Fruit fly (Drosophila melanogaster) whole organism, embryonic: ENCODE results near the gene CG3434.

Source experiments
- Blimp-1 ChIP-seq: fragments of 200-800 bp; sonication (Bioruptor generic); optimal IDR thresholded peaks from 3 replicates; lab custom pipeline; 2018; ENCODE audit warnings: missing biosample characterization, missing genetic modification characterization, mild to moderate bottlenecking, moderate library complexity, missing genetic modification reagents
- CG10366 ChIP-seq: fragments of 200-800 bp; sonication (Bioruptor generic); IDR thresholded peaks from 2 replicates; pipeline ENCODE4 v1.3.6; 2022; ENCODE audit warnings: missing biosample characterization, missing genetic modification characterization
- CG10462 ChIP-seq: fragments of 200-800 bp; sonication (Bioruptor generic); optimal IDR thresholded peaks from 2 replicates; lab custom pipeline; 2016; ENCODE audit warnings: missing biosample characterization, missing genetic modification characterization
- CG12236 ChIP-seq: fragments of 200-800 bp; sonication (Bioruptor generic); optimal IDR thresholded peaks from 2 replicates; lab custom pipeline; 2016; ENCODE audit warnings: missing biosample characterization, missing genetic modification characterization
- CG13624 ChIP-seq: fragments of 200-800 bp; sonication (Bioruptor generic); optimal IDR thresholded peaks from 2 replicates; lab custom pipeline; 2016; ENCODE audit warnings: missing biosample characterization, missing genetic modification characterization
- CG1529 ChIP-seq: fragments of 200-800 bp; sonication (Bioruptor generic); optimal IDR thresholded peaks from 3 replicates; lab custom pipeline; 2018; ENCODE audit warnings: missing biosample characterization, missing genetic modification characterization
- CG18764 ChIP-seq: fragments of 200-800 bp; sonication (Bioruptor generic); optimal IDR thresholded peaks from 3 replicates; lab custom pipeline; 2016; ENCODE audit warnings: missing biosample characterization, missing genetic modification characterization
- CG2199 ChIP-seq: fragments of 200-800 bp; sonication (Bioruptor generic); IDR thresholded peaks from 3 replicates; pipeline ENCODE4 v1.3.6; 2022; ENCODE audit warnings: missing biosample characterization, missing genetic modification characterization
- CG2889 ChIP-seq: fragments of 200-800 bp; sonication (Bioruptor generic); IDR thresholded peaks from 3 replicates; pipeline ENCODE4 v1.3.6; 2022; ENCODE audit warnings: missing biosample characterization, missing genetic modification characterization
- CG31224 ChIP-seq: fragments of 200-800 bp; sonication (Bioruptor generic); IDR thresholded peaks from 2 replicates; pipeline ENCODE4 v1.3.6; 2022; ENCODE audit warnings: missing biosample characterization, missing genetic modification characterization
- CG32767 ChIP-seq: fragments of 200-800 bp; sonication (Bioruptor generic); IDR thresholded peaks from 2 replicates; pipeline ENCODE4 v1.3.6; 2022; ENCODE audit warnings: missing biosample characterization, missing genetic modification characterization
- CG3847 ChIP-seq: fragments of 200-800 bp; sonication (Bioruptor generic); IDR thresholded peaks from 2 replicates; pipeline ENCODE4 v1.3.6; 2022; ENCODE audit warnings: missing biosample characterization, missing genetic modification characterization
- CG4424 ChIP-seq: fragments of 200-800 bp; sonication (Bioruptor generic); optimal IDR thresholded peaks from 3 replicates; lab custom pipeline; 2016; ENCODE audit warnings: missing biosample characterization, missing genetic modification characterization
- CG7271 ChIP-seq: fragments of 200-800 bp; sonication (Bioruptor generic); optimal IDR thresholded peaks from 2 replicates; lab custom pipeline; 2018; ENCODE audit warnings: missing biosample characterization, mild to moderate bottlenecking, missing genetic modification characterization, moderate library complexity
- CG7556 ChIP-seq: fragments of 200-800 bp; sonication (Bioruptor generic); optimal IDR thresholded peaks from 2 replicates; lab custom pipeline; 2017; ENCODE audit warnings: missing biosample characterization, mild to moderate bottlenecking, missing genetic modification characterization
- CG8089 ChIP-seq: fragments of 200-800 bp; sonication (Bioruptor generic); optimal IDR thresholded peaks from 3 replicates; lab custom pipeline; 2016; ENCODE audit warnings: missing biosample characterization, missing genetic modification characterization
- CG8281 ChIP-seq: fragments of 200-800 bp; sonication (Bioruptor generic); optimal IDR thresholded peaks from 2 replicates; lab custom pipeline; 2018; ENCODE audit warnings: missing biosample characterization, mild to moderate bottlenecking, missing genetic modification characterization, moderate library complexity
- CG8359 ChIP-seq: fragments of 200-800 bp; sonication (Bioruptor generic); optimal IDR thresholded peaks from 2 replicates; lab custom pipeline; 2017; ENCODE audit warnings: missing biosample characterization, mild to moderate bottlenecking, missing genetic modification characterization, borderline replicate concordance
- CG8478 ChIP-seq: fragments of >200 bp; optimal IDR thresholded peaks from 2 replicates; lab custom pipeline; 2018
- CTCF ChIP-seq: fragments of 200-800 bp; sonication (Bioruptor generic); optimal IDR thresholded peaks from 2 replicates; lab custom pipeline; 2017; ENCODE audit warnings: missing biosample characterization, mild to moderate bottlenecking, missing genetic modification characterization, moderate library complexity
- Dbx ChIP-seq: fragments of 200-800 bp; sonication (Bioruptor generic); IDR thresholded peaks from 3 replicates; pipeline ENCODE4 v1.3.6; 2022; ENCODE audit warnings: missing biosample characterization, missing genetic modification characterization
- GATAe ChIP-seq: fragments of 200-800 bp; sonication (Bioruptor generic); conservative IDR thresholded peaks from 2 replicates; pipeline ENCODE4 v1.3.6; 2022; ENCODE audit warnings: missing biosample characterization, missing genetic modification characterization
- Gug ChIP-seq: fragments of 200-800 bp; sonication (Bioruptor generic); IDR thresholded peaks from 4 replicates; pipeline ENCODE4 v1.3.6; 2022; ENCODE audit warnings: missing biosample characterization, missing genetic modification characterization
- H2.0 ChIP-seq: fragments of 200-800 bp; sonication (Bioruptor generic); IDR thresholded peaks from 2 replicates; pipeline ENCODE4 v1.3.6; 2022; ENCODE audit warnings: missing biosample characterization, missing genetic modification characterization
- HLH4C ChIP-seq: fragments of 200-800 bp; sonication (Bioruptor generic); IDR thresholded peaks from 3 replicates; pipeline ENCODE4 v1.3.6; 2022; ENCODE audit warnings: missing biosample characterization, missing genetic modification characterization; ENCODE audit not compliant: partially characterized antibody
- Hmx ChIP-seq: fragments of 200-800 bp; sonication (Bioruptor generic); optimal IDR thresholded peaks from 2 replicates; lab custom pipeline; 2016; ENCODE audit warnings: missing biosample characterization, missing genetic modification characterization
- Jarid2 ChIP-seq: fragments of 200-800 bp; sonication (Bioruptor generic); optimal IDR thresholded peaks from 3 replicates; lab custom pipeline; 2017; ENCODE audit warnings: mild to moderate bottlenecking, missing biosample characterization, missing genetic modification reagents, missing genetic modification characterization
- Kr ChIP-seq: fragments of 200-800 bp; sonication (Bioruptor generic); optimal IDR thresholded peaks from 2 replicates; lab custom pipeline; 2017; ENCODE audit warnings: missing biosample characterization, mild to moderate bottlenecking, missing genetic modification characterization
- Pdp1 ChIP-seq, 2 experiments: fragments of 200-800 bp; sonication (Bioruptor generic); optimal IDR thresholded peaks; 3 replicates each; lab custom pipeline; 2016; ENCODE audit warnings: missing biosample characterization in 2 of 2, missing genetic modification characterization in 2 of 2, mild to moderate bottlenecking in 1 of 2, moderate library complexity in 1 of 2
- Side ChIP-seq: fragments of 200-800 bp; sonication (Bioruptor generic); optimal IDR thresholded peaks from 2 replicates; lab custom pipeline; 2016; ENCODE audit warnings: missing biosample characterization, missing genetic modification characterization
- Sin3A ChIP-seq: fragments of >200 bp; optimal IDR thresholded peaks from 2 replicates; lab custom pipeline; 2018
- Taf1 ChIP-seq: fragments of 200-800 bp; sonication (Bioruptor generic); IDR thresholded peaks from 2 replicates; pipeline ENCODE4 v1.3.6; 2022; ENCODE audit warnings: missing biosample characterization, missing genetic modification characterization
- da ChIP-seq: fragments of 200-800 bp; sonication (Bioruptor generic); optimal IDR thresholded peaks from 2 replicates; lab custom pipeline; 2016; ENCODE audit warnings: missing biosample characterization, missing genetic modification characterization
- dm ChIP-seq: fragments of 200-800 bp; sonication (Bioruptor generic); optimal IDR thresholded peaks from 3 replicates; lab custom pipeline; 2016; ENCODE audit warnings: missing biosample characterization, missing genetic modification characterization
- eyg ChIP-seq: fragments of 200-800 bp; sonication (Bioruptor generic); optimal IDR thresholded peaks from 3 replicates; lab custom pipeline; 2016; ENCODE audit warnings: missing biosample characterization, missing genetic modification characterization
- grn ChIP-seq: fragments of 200-800 bp; sonication (Bioruptor generic); optimal IDR thresholded peaks from 3 replicates; lab custom pipeline; 2017; ENCODE audit warnings: missing biosample characterization, missing genetic modification characterization
- gsb ChIP-seq: fragments of 200-800 bp; sonication (Bioruptor generic); IDR thresholded peaks from 2 replicates; pipeline ENCODE4 v1.3.6; 2022; ENCODE audit warnings: missing biosample characterization, missing genetic modification characterization
- jigr1 ChIP-seq: fragments of 200-800 bp; sonication (Bioruptor generic); IDR thresholded peaks from 3 replicates; pipeline ENCODE4 v1.3.6; 2022; ENCODE audit warnings: missing biosample characterization, missing genetic modification characterization
- jing ChIP-seq: fragments of 200-800 bp; sonication (Bioruptor generic); optimal IDR thresholded peaks from 2 replicates; lab custom pipeline; 2018; ENCODE audit warnings: missing biosample characterization, mild to moderate bottlenecking, missing genetic modification characterization
- ken ChIP-seq: fragments of 200-800 bp; sonication (Bioruptor generic); IDR thresholded peaks from 3 replicates; pipeline ENCODE4 v1.3.6; 2022; ENCODE audit warnings: missing biosample characterization, missing genetic modification characterization
- knrl ChIP-seq: fragments of 200-800 bp; sonication (Bioruptor generic); IDR thresholded peaks from 3 replicates; pipeline ENCODE4 v1.3.6; 2022; ENCODE audit warnings: missing biosample characterization, missing genetic modification characterization; ENCODE audit not compliant: partially characterized antibody
- pho ChIP-seq: fragments of 200-800 bp; sonication (Bioruptor generic); optimal IDR thresholded peaks from 2 replicates; lab custom pipeline; 2016; ENCODE audit warnings: missing biosample characterization, missing genetic modification characterization
- salm ChIP-seq: fragments of 200-800 bp; sonication (Bioruptor generic); optimal IDR thresholded peaks from 2 replicates; lab custom pipeline; 2018; ENCODE audit warnings: missing biosample characterization, mild to moderate bottlenecking, missing genetic modification characterization
- ssp ChIP-seq: fragments of 200-800 bp; sonication (Bioruptor generic); IDR thresholded peaks from 2 replicates; pipeline ENCODE4 v1.3.6; 2022; ENCODE audit warnings: missing biosample characterization, missing genetic modification characterization
- stwl ChIP-seq: fragments of 200-800 bp; sonication (Bioruptor generic); optimal IDR thresholded peaks from 3 replicates; lab custom pipeline; 2018; ENCODE audit warnings: missing biosample characterization, mild to moderate bottlenecking, missing genetic modification characterization, moderate library complexity
- sug ChIP-seq: fragments of 200-800 bp; optimal IDR thresholded peaks from 2 replicates; lab custom pipeline; 2019; ENCODE audit warnings: missing biosample characterization, mild to moderate bottlenecking, missing genetic modification characterization, moderate library complexity
- tap ChIP-seq: fragments of 200-800 bp; optimal IDR thresholded peaks from 3 replicates; lab custom pipeline; 2019; ENCODE audit warnings: missing biosample characterization, mild to moderate bottlenecking, missing genetic modification characterization, moderate library complexity
- unc-4 ChIP-seq: fragments of 200-800 bp; sonication (Bioruptor generic); IDR thresholded peaks from 2 replicates; pipeline ENCODE4 v1.3.6; 2022; ENCODE audit warnings: missing biosample characterization, missing genetic modification characterization; ENCODE audit not compliant: partially characterized antibody
- unpg ChIP-seq: fragments of 200-800 bp; sonication (Bioruptor generic); optimal IDR thresholded peaks from 3 replicates; lab custom pipeline; 2018; ENCODE audit warnings: missing biosample characterization, mild to moderate bottlenecking, missing genetic modification characterization, moderate library complexity
- vnd ChIP-seq: fragments of 200-800 bp; sonication (Bioruptor generic); IDR thresholded peaks from 3 replicates; pipeline ENCODE4 v1.3.6; 2022; ENCODE audit warnings: missing biosample characterization, missing genetic modification characterization; ENCODE audit not compliant: partially characterized antibody
- wor ChIP-seq: fragments of 200-800 bp; sonication (Bioruptor generic); IDR thresholded peaks from 2 replicates; pipeline ENCODE4 v1.3.6; 2022; ENCODE audit warnings: missing biosample characterization, missing genetic modification characterization

Gene CG3434

DNA sequence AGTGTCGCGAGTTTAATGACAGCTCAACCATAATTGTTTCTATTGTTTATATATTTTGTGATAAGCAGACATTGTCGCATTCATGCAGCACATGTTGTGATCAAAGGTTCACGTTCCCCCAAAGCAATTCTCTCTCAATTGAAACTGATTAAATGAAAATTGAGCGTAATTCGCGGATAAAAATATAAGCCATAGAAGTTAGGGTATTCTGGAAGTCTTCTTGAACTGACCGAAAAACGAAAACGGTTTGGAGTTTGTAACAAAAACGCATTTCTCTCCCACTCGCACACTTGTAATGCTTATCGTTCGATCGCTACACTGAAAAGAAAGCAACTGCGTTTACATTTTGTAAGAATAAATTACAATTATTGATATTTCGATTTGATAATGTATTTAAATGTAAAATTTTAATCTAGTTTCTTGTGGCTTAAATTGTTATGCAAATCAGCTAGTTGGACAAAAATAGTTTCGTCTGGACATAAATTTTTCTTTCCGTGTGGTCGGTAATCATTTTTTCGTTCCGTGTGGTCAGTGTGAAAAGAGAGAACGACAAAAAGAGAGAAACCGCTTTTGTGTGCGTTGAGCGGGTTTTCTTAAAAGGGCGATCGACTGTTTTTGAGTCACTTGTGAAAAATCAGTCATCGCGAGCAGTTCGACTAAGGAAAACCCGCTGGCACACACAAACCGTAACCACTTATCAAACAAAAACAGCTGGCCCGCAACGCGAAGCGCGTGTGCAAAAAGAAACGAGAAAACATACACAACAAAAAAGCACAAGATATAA lies 37.8 kb downstream of the CG3434 start, which contains the start of gene aay (continued):
- TF ChIP-seq sug (peak; percentile 98), Gug (GFP tag; lab: Robert Waterston, UW) (peak; percentile 97), H2.0 (GFP tag; lab: Robert Waterston, UW) (peak; percentile 97), Side (GFP tag; lab: Kevin White, UChicago) (peak; percentile 95), ssp (peak; percentile 92), salm (peak; percentile 99), CG8089 (GFP tag; lab: Kevin White, UChicago) (peak; percentile 97), tap (peak; percentile 99), stwl (tag; lab: Kevin White, UChicago) (peak; percentile 88), CG8478 (no peak), ken (GFP tag; lab: Robert Waterston, UW) (peak; percentile 97), Taf1 (peak; percentile 91), CG8281 (tag; lab: Kevin White, UChicago) (peak; percentile 94), Pdp1 (GFP tag; optimal IDR thresholded peaks at IDR 0.05; lab: Kevin White, UChicago) (peak; percentile 96 to 98), Blimp-1 (GFP tag; lab: Kevin White, UChicago) (peak; percentile 99), vnd (GFP tag; lab: Robert Waterston, UW) (no peak), Kr (GFP tag; lab: Kevin White, UChicago) (peak; percentile 75), CG18764 (GFP tag; lab: Kevin White, UChicago) (peak; percentile 98), CG4424 (GFP tag; lab: Kevin White, UChicago) (peak; percentile 99), pho (peak; percentile 98), Jarid2 (GFP tag; lab: Kevin White, UChicago) (peak; percentile 92), CTCF (peak; percentile 73), CG12236 (GFP tag; lab: Kevin White, UChicago) (peak; percentile 97), eyg (GFP tag; lab: Kevin White, UChicago) (peak; percentile 98), CG2889 (GFP tag; lab: Robert Waterston, UW) (peak; percentile 97), Hmx (peak; percentile 96), CG10366 (peak; percentile 98), dm (GFP tag; lab: Kevin White, UChicago) (peak; percentile 96), Dbx (GFP tag; lab: Robert Waterston, UW) (peak; percentile 97), CG1529 (GFP tag; lab: Kevin White, UChicago) (peak; percentile 99), unpg (GFP tag; lab: Kevin White, UChicago) (peak; percentile 99), CG13624 (GFP tag; lab: Kevin White, UChicago) (peak; percentile 99), gsb (GFP tag; lab: Robert Waterston, UW) (peak; percentile 96), CG32767 (peak; percentile 96), CG3847 (GFP tag; lab: Robert Waterston, UW) (peak; percentile 98), knrl (GFP tag; lab: Robert Waterston, UW) (no peak; the same call in 2 of the 3 replicates), grn (GFP tag; lab: Kevin White, UChicago) (peak; percentile 100), CG7556 (peak; percentile 99), CG8359 (GFP tag; lab: Kevin White, UChicago) (peak; percentile 95), GATAe (peak; percentile 97), da (peak; percentile 94), unc-4 (peak; percentile 34; the same call in 1 of the 2 replicates), HLH4C (0 out of 3 replicates have a peak, but pooled peaks have one; percentile 37), jigr1 (GFP tag; lab: Robert Waterston, UW) (peak; percentile 95), CG2199 (peak; percentile 97), CG31224 (GFP tag; lab: Robert Waterston, UW) (peak; percentile 94), jing (GFP tag; lab: Kevin White, UChicago) (peak; percentile 97), CG10462 (peak; percentile 97), wor (peak; percentile 97), CG7271 (peak; percentile 96), Sin3A (lab: Kevin White, UChicago) (no peak)
